Fruit fly (Drosophila melanogaster): ENCODE measurements around the gene CG11977.

The CG11977 gene

DNA sequence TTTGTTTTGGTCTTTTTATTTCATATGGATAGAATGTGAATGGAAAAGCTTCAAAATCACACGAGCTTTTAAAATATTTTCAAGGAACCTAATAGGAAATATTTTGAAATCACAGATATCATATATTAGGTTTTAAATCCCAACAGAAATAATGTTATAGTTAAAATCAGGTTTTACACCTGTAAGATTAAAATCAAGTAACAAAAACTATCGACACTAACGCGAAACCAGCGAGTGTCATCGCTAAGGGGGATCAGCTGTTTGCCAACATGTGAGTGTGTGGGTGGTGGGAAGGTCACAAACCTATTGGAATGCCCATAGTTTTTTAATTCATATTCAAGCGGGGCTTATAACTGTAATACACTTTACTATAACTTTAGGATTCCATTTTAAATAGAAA is 41.2 kb downstream of the CG11977 start, which contains the start of gene hyx (continued):
- TF ChIP-seq bigmax (GFP tag; optimal IDR thresholded peaks at IDR 0.05) (no peak), CG16863 (GFP tag; optimal IDR thresholded peaks at IDR 0.05) (peak; percentile 9), Spps (tag; optimal IDR thresholded peaks at IDR 0.05) (no peak), D (optimal IDR thresholded peaks at IDR 0.05) (no peak), D (GFP tag; optimal IDR thresholded peaks at IDR 0.05) (no peak), CG17802 (tag; optimal IDR thresholded peaks at IDR 0.05) (no peak), bbx (GFP tag; IDR thresholded peaks at IDR 0.05; ENCODE audit: partially characterized antibody) (peak; percentile 86), CG34224 (GFP tag; IDR thresholded peaks at IDR 0.05; ENCODE audit: partially characterized antibody) (peak; percentile 86), CTCF (GFP tag; optimal IDR thresholded peaks at IDR 0.05) (no peak), tio (GFP tag; optimal IDR thresholded peaks at IDR 0.05) (no peak), NfI (GFP tag; optimal IDR thresholded peaks at IDR 0.05) (peak; percentile 40), Chrac-16 (GFP tag; optimal IDR thresholded peaks at IDR 0.05) (peak; percentile 39), ham (GFP tag; IDR thresholded peaks at IDR 0.05) (no peak), oc (tag; optimal IDR thresholded peaks at IDR 0.05) (peak; percentile 44), az2 (GFP tag; optimal IDR thresholded peaks at IDR 0.05) (peak; percentile 49), Taf1 (GFP tag; IDR thresholded peaks at IDR 0.05) (0 out of 2 replicates have a peak, but pooled peaks have one; percentile 41), pros (GFP tag; optimal IDR thresholded peaks at IDR 0.05) (no peak), tna (GFP tag; IDR thresholded peaks at IDR 0.05; ENCODE audit: partially characterized antibody) (peak; percentile 56; the same call in 1 of the 2 replicates), hkb (optimal IDR thresholded peaks at IDR 0.05) (no peak), hkb (GFP tag; IDR thresholded peaks at IDR 0.05) (peak; percentile 45; the same call in 1 of the 2 replicates), Nf-YA (GFP tag; IDR thresholded peaks at IDR 0.05) (no peak), CG4854 (GFP tag; optimal IDR thresholded peaks at IDR 0.05) (no peak), tx (GFP tag; optimal IDR thresholded peaks at IDR 0.05) (peak; percentile 14), pan (optimal IDR thresholded peaks at IDR 0.05) (no peak), pan (GFP tag; optimal IDR thresholded peaks at IDR 0.05 in 1 of 2, IDR thresholded peaks at IDR 0.05 in 1 of 2) (no peak), CG3838 (GFP tag; optimal IDR thresholded peaks at IDR 0.05) (no peak), org-1 (GFP tag; optimal IDR thresholded peaks at IDR 0.05) (no peak), CG2875 (GFP tag; optimal IDR thresholded peaks at IDR 0.05) (no peak), fu2 (GFP tag; optimal IDR thresholded peaks at IDR 0.05) (no peak), sisA (GFP tag; IDR thresholded peaks at IDR 0.05) (no peak), jing (GFP tag; optimal IDR thresholded peaks at IDR 0.05) (no peak), ash1 (GFP tag; optimal IDR thresholded peaks at IDR 0.05) (no peak), Hr78 (GFP tag; optimal IDR thresholded peaks at IDR 0.05) (peak in 1 of 2 experiments; percentile 88), Dp (GFP tag; optimal IDR thresholded peaks at IDR 0.05) (no peak), Dbx (GFP tag; IDR thresholded peaks at IDR 0.05) (peak; percentile 75), CG4328 (GFP tag; optimal IDR thresholded peaks at IDR 0.05) (no peak), NC2β (GFP tag; optimal IDR thresholded peaks at IDR 0.05) (peak; percentile 17), shn (GFP tag; optimal IDR thresholded peaks at IDR 0.05) (peak; percentile 20), Hmx (GFP tag; optimal IDR thresholded peaks at IDR 0.05) (no peak), CG2116 (GFP tag; optimal IDR thresholded peaks at IDR 0.05) (no peak), CG10654 (GFP tag; optimal IDR thresholded peaks at IDR 0.05) (no peak), row (GFP tag; IDR thresholded peaks at IDR 0.05) (peak; percentile 90), z (GFP tag; IDR thresholded peaks at IDR 0.05) (no peak), Elba2 (GFP tag; optimal IDR thresholded peaks at IDR 0.05) (peak; percentile 94), zen2 (GFP tag; IDR thresholded peaks at IDR 0.05; ENCODE audit: partially characterized antibody) (no peak; the same call in 1 of the 3 replicates), fru (optimal IDR thresholded peaks at IDR 0.05) (no peak), Med (GFP tag) (peak; percentile 92), CG16815 (GFP tag; optimal IDR thresholded peaks at IDR 0.05) (no peak), CG10565 (GFP tag; optimal IDR thresholded peaks at IDR 0.05) (no peak), ttk (GFP tag; IDR thresholded peaks at IDR 0.05) (peak; percentile 29; the same call in 1 of the 2 replicates), zfh2 (GFP tag; optimal IDR thresholded peaks at IDR 0.05) (peak; percentile 54), CG17912 (GFP tag; optimal IDR thresholded peaks at IDR 0.05) (no peak), ERR (GFP tag; optimal IDR thresholded peaks at IDR 0.05) (peak; percentile 46)
